Worm (Caenorhabditis elegans) whole organism, young adult: ENCODE data around the gene gfm-1.

Source experiments
- B0336.3 ChIP-seq: fragments of 200-800 bp; sonication (Bioruptor generic); IDR thresholded peaks from 2 replicates; pipeline ENCODE4 v1.3.6; 2022; ENCODE audit warnings: missing genetic modification characterization, missing compliant biosample characterization
- C06A6.2 ChIP-seq: fragments of 200-800 bp; sonication (Bioruptor generic); conservative IDR thresholded peaks from 2 replicates; pipeline ENCODE4 v1.3.6; 2022; ENCODE audit warnings: missing genetic modification characterization, missing compliant biosample characterization
- C17E4.6 ChIP-seq: fragments of 200-800 bp; sonication (Bioruptor generic); IDR thresholded peaks from 2 replicates; pipeline ENCODE4 v1.3.6; 2022; ENCODE audit warnings: missing genetic modification reagents, missing genetic modification characterization, missing compliant biosample characterization
- D2030.7 ChIP-seq: fragments of 200-800 bp; sonication (Bioruptor generic); IDR thresholded peaks from 2 replicates; pipeline ENCODE4 v1.3.6; 2022; ENCODE audit warnings: missing genetic modification reagents, missing genetic modification characterization, missing compliant biosample characterization
- F39B2.1 ChIP-seq: fragments of 200-800 bp; sonication (Bioruptor generic); IDR thresholded peaks from 2 replicates; pipeline ENCODE4 v1.3.6; 2022; ENCODE audit warnings: missing genetic modification reagents, missing genetic modification characterization, missing compliant biosample characterization
- F49E8.2 ChIP-seq: sonication (generic microtip); optimal IDR thresholded peaks from 3 replicates; lab custom pipeline; 2017; ENCODE audit warnings: missing genetic modification characterization, mild to moderate bottlenecking, missing compliant biosample characterization, antibody characterized with exemption, moderate library complexity; ENCODE audit not compliant: insufficient read depth
- F52B5.7 ChIP-seq: sonication (generic microtip); optimal IDR thresholded peaks from 2 replicates; lab custom pipeline; 2016; ENCODE audit warnings: mild to moderate bottlenecking, missing genetic modification characterization, missing compliant biosample characterization
- F57A8.1 ChIP-seq: fragments of 200-800 bp; sonication (Bioruptor generic); optimal IDR thresholded peaks from 2 replicates; lab custom pipeline; 2018; ENCODE audit warnings: mild to moderate bottlenecking, missing genetic modification characterization, moderate library complexity, missing compliant biosample characterization
- K11D2.4 ChIP-seq: fragments of 200-800 bp; sonication (Bioruptor generic); IDR thresholded peaks from 2 replicates; pipeline ENCODE4 v1.3.6; 2022; ENCODE audit warnings: missing genetic modification reagents, missing genetic modification characterization, missing compliant biosample characterization
- K12H6.12 ChIP-seq: fragments of 200-800 bp; sonication (Bioruptor generic); optimal IDR thresholded peaks from 2 replicates; lab custom pipeline; 2018; ENCODE audit warnings: mild to moderate bottlenecking, missing genetic modification characterization, missing compliant biosample characterization
- T07F8.4 ChIP-seq: sonication (generic microtip); optimal IDR thresholded peaks from 2 replicates; lab custom pipeline; 2016; ENCODE audit warnings: mild to moderate bottlenecking, missing genetic modification characterization, moderate library complexity, missing compliant biosample characterization
- Y53F4B.3 ChIP-seq: fragments of 200-800 bp; sonication (Bioruptor generic); IDR thresholded peaks from 2 replicates; pipeline ENCODE4 v1.3.6; 2022; ENCODE audit warnings: missing genetic modification reagents, missing genetic modification characterization, missing compliant biosample characterization
- Y53G8AR.9 ChIP-seq: fragments of 200-800 bp; sonication (Bioruptor generic); conservative IDR thresholded peaks from 2 replicates; pipeline ENCODE4 v1.3.6; 2022; ENCODE audit warnings: missing genetic modification reagents, missing genetic modification characterization, missing compliant biosample characterization
- akir-1 ChIP-seq: fragments of 200-800 bp; sonication (Bioruptor generic); optimal IDR thresholded peaks from 2 replicates; lab custom pipeline; 2018; ENCODE audit warnings: mild to moderate bottlenecking, missing genetic modification characterization, moderate library complexity, missing compliant biosample characterization
- ama-1 ChIP-seq, 3 experiments: fragments of 150-350 bp in 1 of 3; sonication (generic microtip) in 2 of 3; optimal IDR thresholded peaks; 2 replicates each; lab custom pipeline; 2014 to 2018; ENCODE audit warnings: missing biosample characterization in 2 of 3, missing genetic modification characterization in 2 of 3, missing genetic modification reagents in 2 of 3
- attf-5 ChIP-seq: fragments of 200-800 bp; sonication (Bioruptor generic); optimal IDR thresholded peaks from 2 replicates; lab custom pipeline; 2018; ENCODE audit warnings: mild to moderate bottlenecking, missing genetic modification characterization, missing compliant biosample characterization
- ccch-3 ChIP-seq: fragments of 200-800 bp; sonication (Bioruptor generic); optimal IDR thresholded peaks from 2 replicates; lab custom pipeline; 2018; ENCODE audit warnings: mild to moderate bottlenecking, missing genetic modification characterization, missing compliant biosample characterization
- cebp-2 ChIP-seq: fragments of 200-800 bp; sonication (Bioruptor generic); IDR thresholded peaks from 2 replicates; pipeline ENCODE4 v1.3.6; 2022; ENCODE audit warnings: missing genetic modification characterization, missing compliant biosample characterization
- ceh-91 ChIP-seq: fragments of 200-800 bp; sonication (Bioruptor generic); IDR thresholded peaks from 2 replicates; pipeline ENCODE4 v1.3.6; 2022; ENCODE audit warnings: missing genetic modification reagents, missing genetic modification characterization, missing compliant biosample characterization
- chd-7 ChIP-seq: sonication (generic microtip); optimal IDR thresholded peaks from 2 replicates; lab custom pipeline; 2016; ENCODE audit warnings: mild to moderate bottlenecking, missing genetic modification characterization, moderate library complexity, missing compliant biosample characterization
- dox-1 ChIP-seq: fragments of 200-800 bp; sonication (Bioruptor generic); IDR thresholded peaks from 2 replicates; pipeline ENCODE4 v1.3.6; 2022; ENCODE audit warnings: missing genetic modification reagents, missing genetic modification characterization, missing compliant biosample characterization
- egl-18 ChIP-seq: fragments of 200-800 bp; sonication (Bioruptor generic); IDR thresholded peaks from 2 replicates; pipeline ENCODE4 v1.3.6; 2022; ENCODE audit warnings: missing genetic modification reagents, missing genetic modification characterization, missing compliant biosample characterization
- egl-44 ChIP-seq: fragments of 200-800 bp; sonication (Bioruptor generic); IDR thresholded peaks from 2 replicates; pipeline ENCODE4 v1.3.6; 2022; ENCODE audit warnings: missing genetic modification reagents, missing genetic modification characterization, missing compliant biosample characterization
- ekl-4 ChIP-seq: fragments of 200-800 bp; sonication (Bioruptor generic); IDR thresholded peaks from 2 replicates; pipeline ENCODE4 v1.3.6; 2022; ENCODE audit warnings: missing genetic modification reagents, missing genetic modification characterization, missing compliant biosample characterization
- ets-4 ChIP-seq: fragments of 200-800 bp; sonication (Bioruptor generic); optimal IDR thresholded peaks from 2 replicates; lab custom pipeline; 2018; ENCODE audit warnings: mild to moderate bottlenecking, missing genetic modification characterization, missing compliant biosample characterization
- gei-17 ChIP-seq: fragments of 200-800 bp; sonication (Bioruptor generic); optimal IDR thresholded peaks from 2 replicates; lab custom pipeline; 2018; ENCODE audit warnings: mild to moderate bottlenecking, missing genetic modification characterization, missing compliant biosample characterization
- him-1 ChIP-seq: sonication (generic microtip); optimal IDR thresholded peaks from 2 replicates; lab custom pipeline; 2016; ENCODE audit warnings: missing genotype, missing genetic modification reagents, missing genetic modification characterization, missing compliant biosample characterization
- hmg-1.2 ChIP-seq: fragments of 200-800 bp; sonication (Bioruptor generic); IDR thresholded peaks from 2 replicates; pipeline ENCODE4 v1.3.6; 2022; ENCODE audit warnings: missing genetic modification reagents, missing genetic modification characterization, missing compliant biosample characterization
- let-607 ChIP-seq, 2 experiments: fragments of 200-800 bp in 1 of 2; sonication (Bioruptor generic) in 1 of 2; sonication (generic microtip) in 1 of 2; optimal IDR thresholded peaks; 2 replicates each; lab custom pipeline; 2016 to 2018; ENCODE audit warnings: mild to moderate bottlenecking in 2 of 2, missing compliant biosample characterization in 2 of 2, missing genetic modification characterization in 2 of 2, moderate library complexity in 2 of 2, missing genotype in 1 of 2
- lin-35 ChIP-seq, 3 experiments: fragments of 150-350 bp in 2 of 3; sonication (generic microtip) in 1 of 3; optimal IDR thresholded peaks; 2 replicates each; lab custom pipeline; 2014 to 2018; ENCODE audit warnings: missing biosample characterization in 3 of 3, missing genetic modification characterization in 3 of 3, missing genetic modification reagents in 3 of 3
- lin-54 ChIP-seq: fragments of 200-800 bp; sonication (Bioruptor generic); optimal IDR thresholded peaks from 2 replicates; lab custom pipeline; 2018; ENCODE audit warnings: mild to moderate bottlenecking, missing genetic modification characterization, missing compliant biosample characterization
- lsl-1 ChIP-seq: fragments of 200-800 bp; sonication (Bioruptor generic); optimal IDR thresholded peaks from 2 replicates; lab custom pipeline; 2018; ENCODE audit warnings: mild to moderate bottlenecking, missing genetic modification characterization, moderate library complexity, missing compliant biosample characterization
- madf-3 ChIP-seq: fragments of 200-800 bp; sonication (Bioruptor generic); IDR thresholded peaks from 2 replicates; pipeline ENCODE4 v1.3.6; 2022; ENCODE audit warnings: missing genetic modification reagents, missing genetic modification characterization, missing compliant biosample characterization
- madf-8 ChIP-seq: fragments of 200-800 bp; sonication (Bioruptor generic); conservative IDR thresholded peaks from 2 replicates; pipeline ENCODE4 v1.3.6; 2022; ENCODE audit warnings: missing genetic modification reagents, missing genetic modification characterization, missing compliant biosample characterization
- mel-28 ChIP-seq: sonication (generic microtip); optimal IDR thresholded peaks from 2 replicates; lab custom pipeline; 2016; ENCODE audit warnings: borderline replicate concordance, mild to moderate bottlenecking, missing genetic modification characterization, missing compliant biosample characterization
- nfya-1 ChIP-seq: sonication (generic microtip); optimal IDR thresholded peaks from 2 replicates; lab custom pipeline; 2017; ENCODE audit warnings: antibody characterized with exemption, missing compliant biosample characterization, missing genetic modification characterization, borderline replicate concordance; ENCODE audit not compliant: insufficient read depth
- nhr-27 ChIP-seq: fragments of 200-800 bp; sonication (Bioruptor generic); optimal IDR thresholded peaks from 2 replicates; lab custom pipeline; 2018; ENCODE audit warnings: mild to moderate bottlenecking, missing genetic modification characterization, moderate library complexity, missing compliant biosample characterization
- nhr-80 ChIP-seq: sonication (generic microtip); optimal IDR thresholded peaks from 2 replicates; lab custom pipeline; 2016; ENCODE audit warnings: missing genetic modification characterization, missing compliant biosample characterization
- repo-1 ChIP-seq: sonication (generic microtip); optimal IDR thresholded peaks from 2 replicates; lab custom pipeline; 2017; ENCODE audit warnings: mild to moderate bottlenecking, missing genetic modification characterization, missing compliant biosample characterization
- sdz-38 ChIP-seq: sonication (generic microtip); optimal IDR thresholded peaks from 2 replicates; lab custom pipeline; 2016; ENCODE audit warnings: missing genotype, missing genetic modification characterization, missing compliant biosample characterization
- snpc-1.3 ChIP-seq: sonication (generic microtip); optimal IDR thresholded peaks from 2 replicates; lab custom pipeline; 2017; ENCODE audit warnings: missing genetic modification characterization, mild to moderate bottlenecking, missing compliant biosample characterization, antibody characterized with exemption, moderate library complexity, missing genotype, missing genetic modification reagents; ENCODE audit not compliant: insufficient read depth
- tbp1 ChIP-seq: fragments of 200-800 bp; sonication (Bioruptor generic); optimal IDR thresholded peaks from 2 replicates; lab custom pipeline; 2018; ENCODE audit warnings: mild to moderate bottlenecking, missing genetic modification characterization, missing compliant biosample characterization
- tlf-1 ChIP-seq: fragments of 200-800 bp; sonication (Bioruptor generic); optimal IDR thresholded peaks from 2 replicates; lab custom pipeline; 2018; ENCODE audit warnings: mild to moderate bottlenecking, missing genetic modification characterization, missing compliant biosample characterization
- unc-130 ChIP-seq: sonication (generic microtip); optimal IDR thresholded peaks from 2 replicates; lab custom pipeline; 2016; ENCODE audit warnings: missing genetic modification reagents, missing genetic modification characterization, missing compliant biosample characterization
- unc-62 ChIP-seq: fragments of 150-350 bp; optimal IDR thresholded peaks from 2 replicates; lab custom pipeline; 2014; ENCODE audit warnings: missing biosample characterization, missing genetic modification reagents, missing genetic modification characterization
- xnd-1 ChIP-seq: sonication (generic microtip); optimal IDR thresholded peaks from 2 replicates; lab custom pipeline; 2016; ENCODE audit warnings: missing genotype, missing genetic modification reagents, missing genetic modification characterization, missing compliant biosample characterization
- zim-3 ChIP-seq: sonication (generic microtip); optimal IDR thresholded peaks from 2 replicates; lab custom pipeline; 2017; ENCODE audit warnings: mild to moderate bottlenecking, missing genetic modification characterization, moderate library complexity, missing compliant biosample characterization
- ztf-6 ChIP-seq: fragments of 200-800 bp; sonication (Bioruptor generic); IDR thresholded peaks from 2 replicates; pipeline ENCODE4 v1.3.6; 2022; ENCODE audit warnings: missing genetic modification reagents, missing genetic modification characterization, missing compliant biosample characterization

The gfm-1 gene

DNA sequence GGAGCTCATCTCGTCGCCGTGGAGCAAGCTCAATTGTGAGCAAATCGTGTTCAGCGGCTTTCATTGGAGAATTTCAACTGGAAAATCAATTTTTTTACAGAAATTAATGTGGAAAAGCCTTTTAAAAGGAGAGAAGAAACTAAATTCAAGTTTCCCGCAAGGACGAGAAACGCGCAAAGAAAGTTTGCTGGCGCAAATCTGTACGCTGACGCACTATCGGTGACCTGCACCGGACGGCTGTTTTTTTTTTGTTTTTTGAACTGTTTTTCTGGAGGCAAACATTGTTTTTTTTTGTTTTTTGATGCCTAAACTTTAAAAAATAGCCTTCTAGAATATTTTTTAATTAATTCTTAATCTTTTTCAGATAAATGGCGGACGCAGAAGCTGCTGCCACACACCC is 39.7 kb downstream of the gfm-1 start, which contains the start of the genes hpr-17 and F32A11.1 (continued):
- no peak for TF ChIP-seq T07F8.4 (tag; lab: Kevin White, UChicago)
- TF ChIP-seq egl-18 (GFP tag; lab: Robert Waterston, UW) = no peak
- TF ChIP-seq repo-1 (tag; lab: Kevin White, UChicago) = peak; percentile 73
- TF ChIP-seq unc-130 (GFP tag; lab: Kevin White, UChicago) = no peak
- TF ChIP-seq F39B2.1 (GFP tag; lab: Robert Waterston, UW) = no peak
- peak; percentile 39 for TF ChIP-seq attf-5 (GFP tag; lab: Kevin White, UChicago)
- TF ChIP-seq cebp-2 (GFP tag; lab: Robert Waterston, UW) = no peak
- TF ChIP-seq C06A6.2 (GFP tag; lab: Robert Waterston, UW) = peak; percentile 36; the same call in 1 of the 2 replicates
- peak; percentile 53 for TF ChIP-seq K12H6.12 (tag; lab: Kevin White, UChicago)
- no peak for TF ChIP-seq unc-62 (GFP tag; lab: Kevin White, UChicago)
- no peak for TF ChIP-seq Y53F4B.3 (GFP tag; lab: Robert Waterston, UW)
- no peak for TF ChIP-seq chd-7 (tag; lab: Kevin White, UChicago)
- TF ChIP-seq ekl-4 = peak; percentile 64; the same call in 1 of the 2 replicates
- peak; percentile 52 for TF ChIP-seq tbp1 (GFP tag; lab: Kevin White, UChicago)
- TF ChIP-seq ccch-3 (GFP tag; lab: Kevin White, UChicago) = no peak
- no peak for TF ChIP-seq ama-1 (optimal IDR thresholded peaks at IDR 0.05; lab: Kevin White, UChicago)
- TF ChIP-seq ama-1 (GFP tag; optimal IDR thresholded peaks at IDR 0.05; lab: Kevin White, UChicago) = no peak
- TF ChIP-seq F49E8.2 (tag; lab: Kevin White, UChicago) = no peak
- TF ChIP-seq egl-44 (GFP tag; lab: Robert Waterston, UW) = peak; percentile 46; the same call in 1 of the 2 replicates
- no peak for TF ChIP-seq sdz-38 (tag; lab: Kevin White, UChicago)
- TF ChIP-seq madf-8 (GFP tag; lab: Robert Waterston, UW) = peak; percentile 37; the same call in 1 of the 2 replicates
- TF ChIP-seq ets-4 (GFP tag; lab: Kevin White, UChicago) = no peak
- TF ChIP-seq madf-3 (GFP tag; lab: Robert Waterston, UW) = 0 out of 2 replicates have a peak, but pooled peaks have one; percentile 48
- peak; percentile 32 for TF ChIP-seq nhr-80
- peak; percentile 74 for TF ChIP-seq B0336.3 (GFP tag; lab: Robert Waterston, UW)
- TF ChIP-seq let-607 (tag; optimal IDR thresholded peaks at IDR 0.05; lab: Kevin White, UChicago) = no peak
- peak; percentile 57 for TF ChIP-seq hmg-1.2 (GFP tag; lab: Robert Waterston, UW)
- TF ChIP-seq lin-35 (GFP tag; optimal IDR thresholded peaks at IDR 0.05; lab: Kevin White, UChicago) = peak; percentile 51 to 97 (median 61)
- peak; percentile 12 for TF ChIP-seq tlf-1 (GFP tag; lab: Kevin White, UChicago)
- no peak for TF ChIP-seq nfya-1 (tag; lab: Kevin White, UChicago)
- TF ChIP-seq him-1 (tag; lab: Kevin White, UChicago) = no peak
- TF ChIP-seq F52B5.7 (tag; lab: Kevin White, UChicago) = no peak
- no peak for TF ChIP-seq nhr-27 (tag; lab: Kevin White, UChicago)
- TF ChIP-seq mel-28 (tag; lab: Kevin White, UChicago) = no peak
- TF ChIP-seq xnd-1 (tag; lab: Kevin White, UChicago) = peak; percentile 39
- no peak for TF ChIP-seq F57A8.1 (GFP tag; lab: Kevin White, UChicago)
- no peak for TF ChIP-seq ceh-91 (GFP tag; lab: Robert Waterston, UW)
- TF ChIP-seq dox-1 (GFP tag; lab: Robert Waterston, UW) = peak; percentile 72; the same call in 1 of the 2 replicates
- TF ChIP-seq C17E4.6 (GFP tag; lab: Robert Waterston, UW) = no peak
- TF ChIP-seq gei-17 (GFP tag; lab: Kevin White, UChicago) = peak; percentile 2
- TF ChIP-seq D2030.7 (GFP tag; lab: Robert Waterston, UW) = peak; percentile 49
- TF ChIP-seq Y53G8AR.9 = peak; percentile 87
- no peak for TF ChIP-seq akir-1 (GFP tag; lab: Kevin White, UChicago)
- TF ChIP-seq lsl-1 = peak; percentile 64
- peak; percentile 80 for TF ChIP-seq K11D2.4 (GFP tag; lab: Robert Waterston, UW)
- peak; percentile 6 for TF ChIP-seq snpc-1.3
- TF ChIP-seq ztf-6 (GFP tag; lab: Robert Waterston, UW) = no peak
- peak; percentile 97 for TF ChIP-seq lin-54 (GFP tag; lab: Kevin White, UChicago)
- TF ChIP-seq zim-3 (tag; lab: Kevin White, UChicago) = no peak
